Worm (Caenorhabditis elegans): Measurements from ENCODE around the gene col-148.

Gene col-148

DNA sequence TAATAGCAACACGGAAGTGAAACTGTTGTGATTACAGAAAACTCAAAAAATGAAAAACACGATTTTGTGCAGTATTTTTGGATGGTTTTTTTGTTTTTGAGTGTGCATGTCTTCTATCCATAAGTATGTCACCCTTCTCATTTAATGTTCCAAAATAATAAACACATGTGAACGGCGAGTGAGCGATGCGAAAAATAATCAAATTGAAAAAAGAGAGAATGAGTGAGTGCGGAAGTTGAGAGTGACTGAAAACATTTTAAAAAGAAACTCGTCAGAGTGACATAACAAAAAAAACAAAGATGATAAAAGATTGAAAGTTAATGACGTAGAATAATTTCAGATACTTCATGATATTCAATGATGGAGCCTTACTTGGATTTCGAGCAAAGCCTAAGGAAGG, 8.0 kb downstream of the col-148 start:
- TF ChIP-seq daf-16 (GFP tag; optimal IDR thresholded peaks at IDR 0.05): peak in 1 of 2 experiments; percentile 72
- TF ChIP-seq daf-16 (tag; optimal IDR thresholded peaks at IDR 0.05): peak; percentile 7
- TF ChIP-seq aha-1 (tag): peak; percentile 94
- TF ChIP-seq lin-38 (GFP tag; IDR thresholded peaks at IDR 0.05): no peak

ce11 chrV:10252682-10253081, 11.1 kb downstream of the col-148 start:
- TF ChIP-seq nhr-10 (tag; optimal IDR thresholded peaks at IDR 0.05) (no peak), daf-16 (GFP tag; optimal IDR thresholded peaks at IDR 0.05) (no peak), daf-16 (tag; optimal IDR thresholded peaks at IDR 0.05) (peak; percentile 15), fos-1 (tag; optimal IDR thresholded peaks at IDR 0.05) (peak; percentile 23), ceh-20 (GFP tag; IDR thresholded peaks at IDR 0.05) (no peak), ama-1 (optimal IDR thresholded peaks at IDR 0.05) (peak; percentile 80), aha-1 (tag) (peak; percentile 76), mep-1 (tag; optimal IDR thresholded peaks at IDR 0.05) (peak; percentile 8), lsy-2 (tag; optimal IDR thresholded peaks at IDR 0.05) (peak in 1 of 2 experiments; percentile 41), nhr-6 (tag; optimal IDR thresholded peaks at IDR 0.05) (no peak)

ce11 chrV:10255005-10255472, 13.5 kb downstream of the col-148 start, which contains the start of gene rop-1:
TSS of gene rop-1 (minus strand) at chrV:10255055.
- no peak for TF ChIP-seq daf-16 (GFP tag; optimal IDR thresholded peaks at IDR 0.05)
- peak; percentile 64 for TF ChIP-seq daf-16 (tag; optimal IDR thresholded peaks at IDR 0.05)
- no peak for TF ChIP-seq pha-4 (GFP tag; IDR thresholded peaks at IDR 0.05)
- peak; percentile 68 for TF ChIP-seq pha-4 (tag; optimal IDR thresholded peaks at IDR 0.05)
- no peak for TF ChIP-seq dmd-6 (GFP tag; IDR thresholded peaks at IDR 0.05)
- peak; percentile 37 for TF ChIP-seq nhr-28 (tag; optimal IDR thresholded peaks at IDR 0.05)
- TF ChIP-seq php-3 (GFP tag; IDR thresholded peaks at IDR 0.05): no peak
- no peak for TF ChIP-seq F49E8.2 (tag; optimal IDR thresholded peaks at IDR 0.05; ENCODE audit: borderline replicate concordance)
- peak; percentile 94 for TF ChIP-seq zip-2 (tag; optimal IDR thresholded peaks at IDR 0.05)
- TF ChIP-seq dve-1 (tag; optimal IDR thresholded peaks at IDR 0.05; ENCODE audit: insufficient read depth): peak; percentile 58
- TF ChIP-seq pqm-1 (tag; optimal IDR thresholded peaks at IDR 0.05): peak; percentile 12
- peak; percentile 59 for TF ChIP-seq ama-1 (optimal IDR thresholded peaks at IDR 0.05)
- no peak for TF ChIP-seq lin-1 (GFP tag; IDR thresholded peaks at IDR 0.05)
- no peak for TF ChIP-seq ces-1 (GFP tag; optimal IDR thresholded peaks at IDR 0.05)

DNA sequence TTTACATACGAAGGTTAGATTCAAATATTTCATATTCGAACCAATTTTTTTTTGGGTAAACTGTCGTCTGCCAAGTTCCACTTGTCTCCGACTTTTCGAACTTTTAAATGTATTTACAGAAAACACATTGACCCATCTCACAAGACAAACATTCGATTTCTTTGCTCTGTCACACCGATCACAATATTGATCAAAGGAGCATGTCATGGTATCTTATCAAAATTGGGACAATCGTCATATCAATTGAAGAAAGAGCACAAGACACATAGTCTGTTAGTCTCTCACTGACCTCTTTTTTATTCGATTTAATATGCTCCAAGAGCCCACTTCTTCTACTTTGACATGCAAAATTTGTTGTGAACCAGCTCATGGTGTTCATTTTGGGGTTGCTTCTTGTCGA, 14.5 kb downstream of the col-148 start, which contains the start of gene nhr-232:
TSS of gene nhr-232 (plus strand) at position 121 of the 400 bp plus-strand sequence.
- no peak for TF ChIP-seq D1046.2 (GFP tag; IDR thresholded peaks at IDR 0.05)
- TF ChIP-seq mes-2 (tag; optimal IDR thresholded peaks at IDR 0.05; ENCODE audit: poor library complexity, severe bottlenecking): peak; percentile 33
- peak; percentile 91 for TF ChIP-seq dmd-6 (GFP tag; IDR thresholded peaks at IDR 0.05)
- TF ChIP-seq jun-1 (tag; optimal IDR thresholded peaks at IDR 0.05): no peak
- TF ChIP-seq spr-3 (GFP tag; optimal IDR thresholded peaks at IDR 0.05): no peak
- no peak for TF ChIP-seq lin-15B (tag; optimal IDR thresholded peaks at IDR 0.05)
- TF ChIP-seq nhr-102 (tag; optimal IDR thresholded peaks at IDR 0.05): no peak
- TF ChIP-seq nhr-25 (tag; optimal IDR thresholded peaks at IDR 0.05; ENCODE audit: borderline replicate concordance, insufficient read depth): no peak
- TF ChIP-seq hlh-11 (tag; optimal IDR thresholded peaks at IDR 0.05): peak; percentile 75
- no peak for TF ChIP-seq zfp-3 (GFP tag; conservative IDR thresholded peaks at IDR 0.05)
- TF ChIP-seq egl-27 (tag; optimal IDR thresholded peaks at IDR 0.05): no peak
- peak; percentile 86 for TF ChIP-seq pqm-1 (tag; optimal IDR thresholded peaks at IDR 0.05)
- no peak for TF ChIP-seq Y105C5A.15 (GFP tag; IDR thresholded peaks at IDR 0.05)
- peak; percentile 80 for TF ChIP-seq nhr-28 (tag; optimal IDR thresholded peaks at IDR 0.05)
- TF ChIP-seq T20F7.1 (GFP tag; optimal IDR thresholded peaks at IDR 0.05): no peak
- TF ChIP-seq daf-19 (GFP tag; conservative IDR thresholded peaks at IDR 0.05): no peak
- TF ChIP-seq mxl-3 (GFP tag; optimal IDR thresholded peaks at IDR 0.05): peak; percentile 52
- TF ChIP-seq hif-1 (tag; optimal IDR thresholded peaks at IDR 0.05): no peak
- no peak for TF ChIP-seq nhr-237 (tag; optimal IDR thresholded peaks at IDR 0.05)
- no peak for TF ChIP-seq dpl-1 (GFP tag; optimal IDR thresholded peaks at IDR 0.05)
- TF ChIP-seq Y5F2A.4 (GFP tag; optimal IDR thresholded peaks at IDR 0.05): no peak
- peak; percentile 75 for TF ChIP-seq hlh-30 (tag; optimal IDR thresholded peaks at IDR 0.05; ENCODE audit: insufficient read depth)
- TF ChIP-seq nhr-111 (GFP tag; optimal IDR thresholded peaks at IDR 0.05): no peak
- peak; percentile 73 for TF ChIP-seq nhr-77 (tag; optimal IDR thresholded peaks at IDR 0.05)
- no peak for TF ChIP-seq zag-1 (tag; optimal IDR thresholded peaks at IDR 0.05)
- TF ChIP-seq daf-16 (GFP tag; optimal IDR thresholded peaks at IDR 0.05): no peak
- TF ChIP-seq daf-16 (tag; optimal IDR thresholded peaks at IDR 0.05): peak; percentile 89
- peak; percentile 63 for TF ChIP-seq php-3 (GFP tag; IDR thresholded peaks at IDR 0.05)
- peak; percentile 64 for TF ChIP-seq dve-1 (tag; optimal IDR thresholded peaks at IDR 0.05; ENCODE audit: insufficient read depth)
- no peak for TF ChIP-seq pha-4 (GFP tag; IDR thresholded peaks at IDR 0.05)
- TF ChIP-seq pha-4 (tag; optimal IDR thresholded peaks at IDR 0.05): peak; percentile 14

All from whole organism, L4 larva.